Worm (Caenorhabditis elegans): ENCODE measurements around the gene pgap-1.

The pgap-1 gene

DNA sequence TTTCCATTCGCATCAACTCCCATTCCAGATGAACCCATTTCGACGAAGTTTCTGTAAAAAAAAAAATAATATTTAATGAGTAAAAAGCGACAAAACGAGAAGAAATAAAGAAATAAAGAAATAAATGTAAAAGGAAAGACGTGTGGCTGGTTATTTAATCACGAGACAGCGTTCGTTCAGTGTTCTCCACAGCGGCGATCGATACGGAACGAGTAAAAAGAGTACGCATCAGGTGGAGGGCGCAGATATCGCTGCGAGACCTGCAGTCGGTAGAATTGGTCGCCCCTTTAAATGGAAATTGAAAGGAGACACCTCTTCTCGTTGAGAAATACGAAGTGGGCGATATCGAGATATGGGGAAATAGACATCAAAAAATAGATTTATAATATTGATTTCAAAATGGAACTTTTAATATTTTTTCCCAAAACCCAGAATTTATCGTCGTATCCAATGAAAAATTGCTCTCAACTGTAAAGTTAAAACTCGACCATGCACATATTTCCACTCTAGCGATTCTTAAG is 13.0 kb upstream of the pgap-1 start, which contains the start of gene pqn-70 (continued):
- TF ChIP-seq hmg-1.2 (GFP tag; IDR thresholded peaks at IDR 0.05) (peak; percentile 94), ceh-40 (GFP tag; IDR thresholded peaks at IDR 0.05) (no peak), ceh-91 (GFP tag; IDR thresholded peaks at IDR 0.05) (no peak), zim-3 (tag; optimal IDR thresholded peaks at IDR 0.05) (no peak), T26A5.8 (tag; optimal IDR thresholded peaks at IDR 0.05) (no peak), ets-4 (GFP tag; optimal IDR thresholded peaks at IDR 0.05) (no peak), ztf-22 (GFP tag; optimal IDR thresholded peaks at IDR 0.05) (no peak), nhr-80 (tag; optimal IDR thresholded peaks at IDR 0.05) (peak; percentile 55), aptf-2 (GFP tag; conservative IDR thresholded peaks at IDR 0.05) (no peak), nhr-120 (GFP tag; IDR thresholded peaks at IDR 0.05) (no peak), him-1 (tag; optimal IDR thresholded peaks at IDR 0.05) (no peak), chd-7 (tag; optimal IDR thresholded peaks at IDR 0.05) (peak; percentile 29), lsl-1 (GFP tag; optimal IDR thresholded peaks at IDR 0.05) (peak; percentile 28), B0019.2 (GFP tag; conservative IDR thresholded peaks at IDR 0.05) (no peak), Y53G8AR.9 (GFP tag; conservative IDR thresholded peaks at IDR 0.05) (no peak), lin-35 (GFP tag; optimal IDR thresholded peaks at IDR 0.05) (no peak), snpc-3.4 (tag; optimal IDR thresholded peaks at IDR 0.05) (peak; percentile 32), hrde-1 (tag; optimal IDR thresholded peaks at IDR 0.05; ENCODE audit: borderline replicate concordance) (no peak), C06A6.2 (GFP tag; conservative IDR thresholded peaks at IDR 0.05) (0 out of 2 replicates have a peak, but pooled peaks have one; percentile 22), atf-7 (tag; optimal IDR thresholded peaks at IDR 0.05) (peak; percentile 19), zfh-2 (GFP tag; conservative IDR thresholded peaks at IDR 0.05) (no peak), ceh-79 (tag; optimal IDR thresholded peaks at IDR 0.05) (no peak), rec-8 (tag; optimal IDR thresholded peaks at IDR 0.05) (no peak), snpc-1.3 (tag; optimal IDR thresholded peaks at IDR 0.05; ENCODE audit: insufficient read depth) (no peak), lin-26 (GFP tag; IDR thresholded peaks at IDR 0.05) (peak; percentile 71; the same call in 1 of the 2 replicates), cebp-1 (GFP tag; IDR thresholded peaks at IDR 0.05) (peak; percentile 8; the same call in 1 of the 2 replicates), cebp-1 (tag; optimal IDR thresholded peaks at IDR 0.05) (no peak), ceh-27 (GFP tag; optimal IDR thresholded peaks at IDR 0.05) (peak; percentile 82), madf-8 (GFP tag; conservative IDR thresholded peaks at IDR 0.05) (no peak), sdz-38 (tag; optimal IDR thresholded peaks at IDR 0.05) (no peak), snpc-4 (GFP tag; optimal IDR thresholded peaks at IDR 0.05) (peak; percentile 13), snpc-4 (tag; optimal IDR thresholded peaks at IDR 0.05) (peak in 3 of 4 experiments; percentile 32 to 69 (median 65)), ztf-18 (tag; optimal IDR thresholded peaks at IDR 0.05) (peak; percentile 47), efl-1 (GFP tag; optimal IDR thresholded peaks at IDR 0.05) (peak; percentile 16), unc-62 (GFP tag; optimal IDR thresholded peaks at IDR 0.05) (no peak), F37B4.10 (GFP tag; IDR thresholded peaks at IDR 0.05) (no peak), Y67H2A.10 (GFP tag; conservative IDR thresholded peaks at IDR 0.05) (peak; percentile 53; the same call in 1 of the 2 replicates), attf-6 (GFP tag; IDR thresholded peaks at IDR 0.05) (no peak), pbrm-1 (GFP tag; IDR thresholded peaks at IDR 0.05) (peak; percentile 68; the same call in 1 of the 2 replicates), T07F8.4 (tag; optimal IDR thresholded peaks at IDR 0.05) (no peak), gei-17 (GFP tag; optimal IDR thresholded peaks at IDR 0.05) (peak; percentile 33), F33H1.4 (GFP tag; IDR thresholded peaks at IDR 0.05) (peak; percentile 89), Y56A3A.18 (GFP tag; IDR thresholded peaks at IDR 0.05) (no peak), ztf-3 (GFP tag; optimal IDR thresholded peaks at IDR 0.05) (no peak), die-1 (tag; optimal IDR thresholded peaks at IDR 0.05) (peak; percentile 15), attf-5 (GFP tag; optimal IDR thresholded peaks at IDR 0.05) (peak; percentile 81), fkh-3 (tag; optimal IDR thresholded peaks at IDR 0.05) (no peak)
